Fruit fly (Drosophila melanogaster): ENCODE measurements around the gene pes.

dm6 chr2L:7990720-7991119 is 3.3 kb downstream of the pes start:
- no peak for TF ChIP-seq pan (optimal IDR thresholded peaks at IDR 0.05)
- no peak for TF ChIP-seq CG8478 (optimal IDR thresholded peaks at IDR 0.05)
